Worm (Caenorhabditis elegans): ENCODE measurements around the gene F36H1.12.

DNA sequence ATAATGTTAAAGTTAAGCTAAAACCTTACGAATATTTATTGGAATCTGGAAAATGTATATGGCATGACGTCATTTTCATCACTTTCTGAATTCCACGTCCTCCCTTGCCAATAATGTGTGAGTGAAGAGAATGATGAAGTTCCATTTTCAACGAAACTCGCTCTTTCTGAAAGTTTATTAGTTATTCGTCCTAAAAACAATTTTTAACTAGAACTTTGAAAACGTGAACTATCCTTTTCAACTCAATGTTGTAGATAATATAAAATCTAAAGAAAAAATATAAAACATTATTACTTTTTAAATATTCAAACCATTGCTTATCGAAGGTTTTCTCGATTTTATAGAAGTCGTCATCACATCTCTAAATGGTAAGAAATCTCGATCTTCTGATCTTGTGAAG is 36.0 kb upstream of the F36H1.12 start, which contains the start of gene M7.7:
- TF ChIP-seq mep-1 (tag; optimal IDR thresholded peaks at IDR 0.05) (no peak), egl-27 (tag; optimal IDR thresholded peaks at IDR 0.05) (no peak), dpl-1 (GFP tag; optimal IDR thresholded peaks at IDR 0.05) (no peak), elt-3 (tag; optimal IDR thresholded peaks at IDR 0.05) (no peak), mdl-1 (tag; optimal IDR thresholded peaks at IDR 0.05) (no peak), fkh-4 (tag; optimal IDR thresholded peaks at IDR 0.05; ENCODE audit: borderline replicate concordance) (no peak), nhr-19 (GFP tag; conservative IDR thresholded peaks at IDR 0.05) (no peak), snpc-4 (tag; optimal IDR thresholded peaks at IDR 0.05) (no peak), grh-1 (GFP tag; IDR thresholded peaks at IDR 0.05) (no peak), ama-1 (optimal IDR thresholded peaks at IDR 0.05) (no peak), alr-1 (tag; optimal IDR thresholded peaks at IDR 0.05; ENCODE audit: borderline replicate concordance) (no peak), ztf-11 (tag; optimal IDR thresholded peaks at IDR 0.05) (no peak), nhr-76 (tag; optimal IDR thresholded peaks at IDR 0.05) (no peak)
